Worm (Caenorhabditis elegans): ENCODE measurements around the gene srbc-48.
"Not testable (repeated sequence)": the region's sequence is repeated elsewhere in the genome, so short reads cannot be mapped to it uniquely, and the experiment has no call there.

The srbc-48 gene

ce11 chrV:15781086-15781485 is 39.0 kb upstream of the srbc-48 start, which contains the start of gene T26E4.2:
Gene T26E4.2 (plus strand): TSS chrV:15781386.
- TF ChIP-seq pqm-1 (tag; optimal IDR thresholded peaks at IDR 0.05) (no peak), ceh-44 (GFP tag; IDR thresholded peaks at IDR 0.05) (no peak), Y75B8A.6 (GFP tag; IDR thresholded peaks at IDR 0.05) (no peak)

- TF ChIP-seq snpc-1.2 (GFP tag; IDR thresholded peaks at IDR 0.05) (no peak), nhr-25 (tag; optimal IDR thresholded peaks at IDR 0.05; ENCODE audit: borderline replicate concordance, insufficient read depth) (no peak), aly-2 (tag; optimal IDR thresholded peaks at IDR 0.05) (no peak), lin-13 (GFP tag; optimal IDR thresholded peaks at IDR 0.05) (no peak), nhr-6 (tag; optimal IDR thresholded peaks at IDR 0.05) (no peak), mes-2 (tag; optimal IDR thresholded peaks at IDR 0.05; ENCODE audit: poor library complexity, severe bottlenecking) (no peak), daf-12 (tag; optimal IDR thresholded peaks at IDR 0.05) (no peak), lin-1 (GFP tag; IDR thresholded peaks at IDR 0.05) (no peak)
Observed at ce11 chrV:15782494-15782893, 37.6 kb upstream of the srbc-48 start, which contains the start of gene T26E4.3. Gene T26E4.3 (plus strand): TSS chrV:15782794.

- TF ChIP-seq egl-27 (tag; optimal IDR thresholded peaks at IDR 0.05) (no peak), aha-1 (tag) (peak; percentile 12), arid-1 (GFP tag; conservative IDR thresholded peaks at IDR 0.05) (no peak)
Observed at ce11 chrV:15792409-15792808, 27.7 kb upstream of the srbc-48 start, which contains the start of gene T26E4.4. Gene T26E4.4 (minus strand): TSS chrV:15792509.

- TF ChIP-seq dmd-9 (GFP tag; IDR thresholded peaks at IDR 0.05) (no peak), spr-1 (tag; optimal IDR thresholded peaks at IDR 0.05) (no peak), lin-1 (GFP tag; IDR thresholded peaks at IDR 0.05) (no peak), lin-15B (tag; optimal IDR thresholded peaks at IDR 0.05) (no peak), ceh-44 (GFP tag; IDR thresholded peaks at IDR 0.05) (no peak), zip-2 (tag; optimal IDR thresholded peaks at IDR 0.05) (no peak), ceh-20 (GFP tag; IDR thresholded peaks at IDR 0.05) (no peak)
Observed at ce11 chrV:15793270-15793669, 26.8 kb upstream of the srbc-48 start, which contains the start of gene T26E4.7. Gene T26E4.7 (plus strand): TSS chrV:15793570.

ce11 chrV:15796087-15796486 is 24.0 kb upstream of the srbc-48 start, which contains the start of gene nhr-223:
Gene nhr-223 (plus strand): TSS chrV:15796387.
- TF ChIP-seq dve-1 (tag; optimal IDR thresholded peaks at IDR 0.05; ENCODE audit: insufficient read depth): no peak
- TF ChIP-seq pha-4 (GFP tag; IDR thresholded peaks at IDR 0.05): no peak
- TF ChIP-seq pha-4 (tag; optimal IDR thresholded peaks at IDR 0.05): no peak
- TF ChIP-seq unc-62 (GFP tag; optimal IDR thresholded peaks at IDR 0.05 in 1 of 2): peak in 1 of 2 experiments; percentile 78
- TF ChIP-seq unc-62 (tag; optimal IDR thresholded peaks at IDR 0.05): no peak

ce11 chrV:15798108-15798507 is 22.0 kb upstream of the srbc-48 start, which contains the start of gene T26E4.10:
Gene T26E4.10 (minus strand): TSS chrV:15798208.
- TF ChIP-seq D1046.2 (GFP tag; IDR thresholded peaks at IDR 0.05) (no peak), unc-62 (GFP tag; optimal IDR thresholded peaks at IDR 0.05 in 1 of 2) (peak in 1 of 2 experiments; percentile 49), unc-62 (tag; optimal IDR thresholded peaks at IDR 0.05) (no peak)

- not testable (repeated sequence) for TF ChIP-seq fkh-10 (GFP tag; optimal IDR thresholded peaks at IDR 0.05); F26F4.8 (GFP tag; conservative IDR thresholded peaks at IDR 0.05); lin-1 (GFP tag; IDR thresholded peaks at IDR 0.05)
Observed at ce11 chrV:15802623-15803022, 17.5 kb upstream of the srbc-48 start, which contains the start of gene T26E4.9. Gene T26E4.9 (minus strand): TSS chrV:15802723.

ce11 chrV:15803079-15803478 is 17.0 kb upstream of the srbc-48 start, which contains the start of gene srd-27:
Gene srd-27 (plus strand): TSS chrV:15803379.
- not testable (repeated sequence) for TF ChIP-seq F44E2.7 (GFP tag; IDR thresholded peaks at IDR 0.05); aha-1 (tag); mxl-3 (GFP tag; optimal IDR thresholded peaks at IDR 0.05)
